Worm (Caenorhabditis elegans) whole organism, L1 larva: ENCODE results near the gene T12C9.7.
A peak's percentile ranks its signal among the peaks of the same experiment; 100 is the strongest.

ENCODE experiments used
- C04F5.9 ChIP-seq: sonication (generic microtip); optimal IDR thresholded peaks from 2 replicates; lab custom pipeline; 2016; ENCODE audit warnings: missing genetic modification characterization, missing compliant biosample characterization
- C16A3.4 ChIP-seq: fragments of 150-350 bp; optimal IDR thresholded peaks from 2 replicates; lab custom pipeline; 2014; ENCODE audit warnings: missing biosample characterization, missing genetic modification characterization
- aha-1 ChIP-seq: fragments of 150-350 bp; optimal IDR thresholded peaks from 2 replicates; lab custom pipeline; 2014; ENCODE audit warnings: missing biosample characterization, missing genetic modification characterization
- alr-1 ChIP-seq: fragments of 200-800 bp; sonication (Bioruptor generic); optimal IDR thresholded peaks from 2 replicates; lab custom pipeline; 2018; ENCODE audit warnings: borderline replicate concordance, mild to moderate bottlenecking, missing genetic modification characterization, missing compliant biosample characterization
- blmp-1 ChIP-seq: fragments of 150-350 bp; optimal IDR thresholded peaks from 2 replicates; lab custom pipeline; 2014; ENCODE audit warnings: missing biosample characterization, missing genetic modification characterization
- ceh-82 ChIP-seq, 3 experiments: fragments of 150-350 bp in 1 of 3; sonication (generic microtip) in 2 of 3; optimal IDR thresholded peaks; 2 replicates each; lab custom pipeline; 2014 to 2017; ENCODE audit warnings: missing biosample characterization in 3 of 3, missing genetic modification characterization in 3 of 3
- ceh-88 ChIP-seq: fragments of 200-800 bp; sonication (Bioruptor generic); IDR thresholded peaks from 2 replicates; pipeline ENCODE4 v1.3.6; 2022; ENCODE audit warnings: missing genetic modification characterization, missing compliant biosample characterization
- ceh-90 ChIP-seq: sonication (generic microtip); optimal IDR thresholded peaks from 2 replicates; lab custom pipeline; 2016; ENCODE audit warnings: missing genetic modification characterization, missing compliant biosample characterization
- ces-1 ChIP-seq: fragments of 150-350 bp; optimal IDR thresholded peaks from 2 replicates; lab custom pipeline; 2014; ENCODE audit warnings: missing biosample characterization, missing genetic modification reagents, missing genetic modification characterization
- dpl-1 ChIP-seq, 3 experiments: fragments of 150-350 bp in 2 of 3; sonication (generic microtip) in 1 of 3; optimal IDR thresholded peaks; 2 replicates each; lab custom pipeline; 2014 to 2017; ENCODE audit warnings: missing biosample characterization in 3 of 3, missing genetic modification characterization in 3 of 3, missing genetic modification reagents in 3 of 3
- efl-1 ChIP-seq, 4 experiments: fragments of 150-350 bp; optimal IDR thresholded peaks in 3 of 4; peaks in 1 of 4; 1 replicate in 1 of 4; 2 replicates in 3 of 4; lab custom pipeline; 2014; ENCODE audit warnings: missing biosample characterization in 2 of 4, missing genetic modification characterization in 2 of 4, missing genetic modification reagents in 2 of 4
- efl-3 ChIP-seq: fragments of 200-800 bp; sonication (Bioruptor generic); optimal IDR thresholded peaks from 2 replicates; lab custom pipeline; 2018; ENCODE audit warnings: mild to moderate bottlenecking, missing genetic modification characterization, missing compliant biosample characterization
- egl-13 ChIP-seq: sonication (generic microtip); optimal IDR thresholded peaks from 2 replicates; lab custom pipeline; 2016; ENCODE audit warnings: missing genotype, missing genetic modification reagents, missing genetic modification characterization, missing compliant biosample characterization
- elt-2 ChIP-seq: sonication (generic microtip); optimal IDR thresholded peaks from 2 replicates; lab custom pipeline; 2016; ENCODE audit warnings: missing genetic modification characterization, mild to moderate bottlenecking, inconsistent platforms, missing compliant biosample characterization, missing genetic modification reagents
- elt-3 ChIP-seq, 6 experiments: fragments of 150-350 bp in 1 of 6; sonication (generic microtip); optimal IDR thresholded peaks; 2 replicates each; lab custom pipeline; 2017 to 2018; ENCODE audit warnings: missing biosample characterization in 6 of 6, missing genetic modification characterization in 6 of 6, inconsistent platforms in 1 of 6
- fkh-4 ChIP-seq: sonication (generic microtip); optimal IDR thresholded peaks from 2 replicates; lab custom pipeline; 2016; ENCODE audit warnings: missing compliant biosample characterization, missing genetic modification characterization, borderline replicate concordance
- fkh-8 ChIP-seq: sonication (generic microtip); optimal IDR thresholded peaks from 2 replicates; lab custom pipeline; 2016; ENCODE audit warnings: mild to moderate bottlenecking, missing genetic modification characterization, missing compliant biosample characterization
- hpl-2 ChIP-seq: fragments of 150-350 bp; optimal IDR thresholded peaks from 2 replicates; lab custom pipeline; 2014; ENCODE audit warnings: missing biosample characterization, missing genetic modification reagents, missing genetic modification characterization
- isw-1 ChIP-seq: fragments of 200-800 bp; sonication (Bioruptor generic); IDR thresholded peaks from 2 replicates; pipeline ENCODE4 v1.3.6; 2022; ENCODE audit warnings: missing genetic modification characterization, missing compliant biosample characterization
- lin-14 ChIP-seq: fragments of 200-800 bp; sonication (Bioruptor generic); optimal IDR thresholded peaks from 2 replicates; lab custom pipeline; 2018; ENCODE audit warnings: mild to moderate bottlenecking, missing genetic modification characterization, moderate library complexity, missing compliant biosample characterization
- lin-35 ChIP-seq, 2 experiments: fragments of 150-350 bp; optimal IDR thresholded peaks; 2 replicates each; lab custom pipeline; 2014; ENCODE audit warnings: missing biosample characterization in 2 of 2, missing genetic modification characterization in 2 of 2, missing genetic modification reagents in 2 of 2
- lsy-2 ChIP-seq, 2 experiments: fragments of 150-350 bp; optimal IDR thresholded peaks; 2 replicates each; lab custom pipeline; 2014; ENCODE audit warnings: missing biosample characterization in 2 of 2, missing genetic modification characterization in 2 of 2
- mab-9 ChIP-seq: fragments of 200-800 bp; sonication (Bioruptor generic); IDR thresholded peaks from 2 replicates; pipeline ENCODE4 v1.3.6; 2022; ENCODE audit warnings: missing genetic modification reagents, missing genetic modification characterization, missing compliant biosample characterization
- mdl-1 ChIP-seq, 2 experiments: fragments of 150-350 bp; optimal IDR thresholded peaks; 2 replicates each; lab custom pipeline; 2014 to 2017; ENCODE audit warnings: missing biosample characterization in 2 of 2, missing genetic modification characterization in 2 of 2, inconsistent platforms in 1 of 2
- mef-2 ChIP-seq: fragments of 150-350 bp; optimal IDR thresholded peaks from 2 replicates; lab custom pipeline; 2014; ENCODE audit warnings: missing biosample characterization, missing genetic modification characterization
- mep-1 ChIP-seq: fragments of 150-350 bp; optimal IDR thresholded peaks from 2 replicates; lab custom pipeline; 2014; ENCODE audit warnings: missing biosample characterization, missing genetic modification characterization
- nhr-19 ChIP-seq: fragments of 200-800 bp; sonication (Bioruptor generic); conservative IDR thresholded peaks from 2 replicates; pipeline ENCODE4 v1.3.6; 2022; ENCODE audit warnings: missing genetic modification characterization, missing compliant biosample characterization
- nhr-20 ChIP-seq: sonication (generic microtip); optimal IDR thresholded peaks from 2 replicates; lab custom pipeline; 2016; ENCODE audit warnings: mild to moderate bottlenecking, missing genetic modification characterization, missing compliant biosample characterization
- nhr-47 ChIP-seq: sonication (generic microtip); optimal IDR thresholded peaks from 2 replicates; lab custom pipeline; 2016; ENCODE audit warnings: mild to moderate bottlenecking, missing genetic modification characterization, moderate library complexity, missing compliant biosample characterization
- nhr-71 ChIP-seq: sonication (generic microtip); optimal IDR thresholded peaks from 2 replicates; lab custom pipeline; 2016; ENCODE audit warnings: mild to moderate bottlenecking, missing genetic modification characterization, moderate library complexity, missing compliant biosample characterization
- nhr-85 ChIP-seq: sonication (generic microtip); peaks from one replicate; lab custom pipeline; 2016; ENCODE audit warnings: missing genetic modification characterization, inconsistent platforms, missing compliant biosample characterization
- skn-1 ChIP-seq: fragments of 150-350 bp; optimal IDR thresholded peaks from 2 replicates; lab custom pipeline; 2014; ENCODE audit warnings: missing biosample characterization, missing genetic modification characterization
- snu-23 ChIP-seq: sonication (generic microtip); optimal IDR thresholded peaks from 2 replicates; lab custom pipeline; 2016; ENCODE audit warnings: missing genetic modification characterization, missing compliant biosample characterization
- sox-4 ChIP-seq: sonication (generic microtip); optimal IDR thresholded peaks from 2 replicates; lab custom pipeline; 2016; ENCODE audit warnings: missing genetic modification characterization, missing compliant biosample characterization
- sptf-1 ChIP-seq: fragments of 150-350 bp; optimal IDR thresholded peaks from 2 replicates; lab custom pipeline; 2014; ENCODE audit warnings: missing biosample characterization, missing genetic modification characterization
- sup-37 ChIP-seq: fragments of 200-800 bp; sonication (Bioruptor generic); optimal IDR thresholded peaks from 2 replicates; lab custom pipeline; 2018; ENCODE audit warnings: mild to moderate bottlenecking, missing genetic modification characterization, missing compliant biosample characterization
- swsn-7 ChIP-seq: sonication (generic microtip); optimal IDR thresholded peaks from 2 replicates; lab custom pipeline; 2016; ENCODE audit warnings: missing genetic modification characterization, missing compliant biosample characterization
- tbx-2 ChIP-seq: sonication (generic microtip); optimal IDR thresholded peaks from 2 replicates; lab custom pipeline; 2016; ENCODE audit warnings: missing genetic modification characterization, missing compliant biosample characterization
- tlp-1 ChIP-seq: fragments of 150-350 bp; optimal IDR thresholded peaks from 2 replicates; lab custom pipeline; 2014; ENCODE audit warnings: missing biosample characterization, missing genetic modification characterization
- unc-86 ChIP-seq: sonication (generic microtip); optimal IDR thresholded peaks from 2 replicates; lab custom pipeline; 2016; ENCODE audit warnings: missing genetic modification characterization, missing compliant biosample characterization
- unc-98 ChIP-seq: fragments of 200-800 bp; sonication (Bioruptor generic); IDR thresholded peaks from 2 replicates; pipeline ENCODE4 v1.3.6; 2022; ENCODE audit warnings: missing genetic modification characterization, missing compliant biosample characterization
- vab-15 ChIP-seq: sonication (generic microtip); optimal IDR thresholded peaks from 2 replicates; lab custom pipeline; 2017; ENCODE audit warnings: missing genotype, mild to moderate bottlenecking, missing genetic modification characterization, missing compliant biosample characterization
- ztf-11 ChIP-seq, 2 experiments: sonication (generic microtip); optimal IDR thresholded peaks; 2 replicates each; lab custom pipeline; 2016 to 2017; ENCODE audit warnings: missing genetic modification characterization in 2 of 2, missing biosample characterization in 1 of 2, missing compliant biosample characterization in 1 of 2

T12C9.7 gene

ce11 chrII:4462842-4463241 is 2.1 kb upstream of the T12C9.7 start:
- no peak for TF ChIP-seq ztf-11 (tag; optimal IDR thresholded peaks at IDR 0.05; lab: Kevin White, UChicago)
- TF ChIP-seq mep-1 (tag; lab: Kevin White, UChicago) = no peak
- TF ChIP-seq nhr-85 = no peak
- no peak for TF ChIP-seq isw-1 (GFP tag; lab: Robert Waterston, UW)
- TF ChIP-seq mef-2 (tag; lab: Kevin White, UChicago) = no peak
- TF ChIP-seq skn-1 = no peak
- no peak for TF ChIP-seq efl-3

ce11 chrII:4460297-4460696 is 454 bp downstream of the T12C9.7 start:
- TF ChIP-seq alr-1 (tag; lab: Kevin White, UChicago) (no peak), blmp-1 (tag; lab: Kevin White, UChicago) (no peak), efl-1 (optimal IDR thresholded peaks at IDR 0.05; lab: Kevin White, UChicago) (no peak), efl-1 (GFP tag; optimal IDR thresholded peaks at IDR 0.05 in 1 of 2; lab: Kevin White, UChicago) (peak in 1 of 2 experiments; percentile 24)

ce11 chrII:4456024-4456423 is 4.7 kb downstream of the T12C9.7 start:
- TF ChIP-seq ces-1 (GFP tag; lab: Kevin White, UChicago) (peak; percentile 18), ceh-90 (tag; lab: Kevin White, UChicago) (no peak), lin-35 (GFP tag; optimal IDR thresholded peaks at IDR 0.05; lab: Kevin White, UChicago) (peak in 1 of 2 experiments; percentile 22), isw-1 (GFP tag; lab: Robert Waterston, UW) (peak; percentile 23), swsn-7 (tag; lab: Kevin White, UChicago) (peak; percentile 47), nhr-71 (tag; lab: Kevin White, UChicago) (peak; percentile 40), fkh-8 (tag; lab: Kevin White, UChicago) (peak; percentile 30), elt-2 (tag; lab: Kevin White, UChicago) (no peak), sox-4 (no peak), ceh-88 (no peak; the same call in 1 of the 2 replicates), efl-1 (optimal IDR thresholded peaks at IDR 0.05; lab: Kevin White, UChicago) (peak in 1 of 2 experiments; percentile 13), efl-1 (GFP tag; optimal IDR thresholded peaks at IDR 0.05 in 1 of 2; lab: Kevin White, UChicago) (no peak), lsy-2 (tag; optimal IDR thresholded peaks at IDR 0.05; lab: Kevin White, UChicago) (peak in 1 of 2 experiments; percentile 30), lin-14 (peak; percentile 82), mab-9 (GFP tag; lab: Robert Waterston, UW) (peak; percentile 64; the same call in 1 of the 2 replicates), nhr-47 (tag; lab: Kevin White, UChicago) (peak; percentile 39), unc-86 (tag; lab: Kevin White, UChicago) (peak; percentile 68), tbx-2 (tag; lab: Kevin White, UChicago) (peak; percentile 48), ceh-82 (tag; optimal IDR thresholded peaks at IDR 0.05; lab: Kevin White, UChicago) (peak in 2 of 3 experiments; percentile 22 to 61), snu-23 (GFP tag; lab: Kevin White, UChicago) (peak; percentile 37)
- TF ChIP-seq, all 84 proteins: peak for 15

ce11 chrII:4454823-4455222 is 5.9 kb downstream of the T12C9.7 start:
- no peak for TF ChIP-seq blmp-1 (tag; lab: Kevin White, UChicago)
- no peak for TF ChIP-seq nhr-20
- no peak for TF ChIP-seq sup-37 (GFP tag; lab: Kevin White, UChicago)
- no peak for TF ChIP-seq C16A3.4 (tag; lab: Kevin White, UChicago)
- TF ChIP-seq ceh-88 = no peak
- TF ChIP-seq C04F5.9 (tag; lab: Kevin White, UChicago) = no peak
- no peak for TF ChIP-seq elt-3 (tag; optimal IDR thresholded peaks at IDR 0.05; lab: Kevin White, UChicago)
- TF ChIP-seq nhr-19 (GFP tag; lab: Robert Waterston, UW) = no peak
- TF ChIP-seq, all 84 proteins: peak for 0

- TF ChIP-seq snu-23 (GFP tag; lab: Kevin White, UChicago) (no peak), nhr-20 (no peak), egl-13 (no peak), sptf-1 (tag; lab: Kevin White, UChicago) (no peak), aha-1 (tag; lab: Kevin White, UChicago) (no peak), mef-2 (tag; lab: Kevin White, UChicago) (no peak), dpl-1 (GFP tag; optimal IDR thresholded peaks at IDR 0.05; lab: Kevin White, UChicago) (peak in 1 of 3 experiments; percentile 35), fkh-4 (no peak), tlp-1 (tag; lab: Kevin White, UChicago) (no peak), C16A3.4 (tag; lab: Kevin White, UChicago) (no peak), hpl-2 (GFP tag; lab: Kevin White, UChicago) (no peak), lin-14 (peak; percentile 60), efl-1 (optimal IDR thresholded peaks at IDR 0.05; lab: Kevin White, UChicago) (no peak), efl-1 (GFP tag; optimal IDR thresholded peaks at IDR 0.05 in 1 of 2; lab: Kevin White, UChicago) (peak; percentile 13 to 56), sup-37 (GFP tag; lab: Kevin White, UChicago) (no peak), ztf-11 (tag; optimal IDR thresholded peaks at IDR 0.05; lab: Kevin White, UChicago) (no peak), unc-86 (tag; lab: Kevin White, UChicago) (peak; percentile 55), unc-98 (no peak), vab-15 (no peak), mdl-1 (tag; optimal IDR thresholded peaks at IDR 0.05; lab: Kevin White, UChicago) (no peak)
Measured at ce11 chrII:4453453-4453852, 7.3 kb downstream of the T12C9.7 start.
